Fruit fly (Drosophila melanogaster) whole organism, embryonic: ENCODE data around the gene Mgat3.
A peak's percentile ranks its signal among the peaks of the same experiment; 100 is the strongest.

ENCODE experiments used
- Bgb ChIP-seq: fragments of 200-800 bp; sonication (Bioruptor generic); IDR thresholded peaks from 2 replicates; pipeline ENCODE4 v1.3.6; 2022; ENCODE audit warnings: missing biosample characterization, missing genetic modification characterization; ENCODE audit not compliant: partially characterized antibody
- Bteb2 ChIP-seq: fragments of 200-800 bp; sonication (Bioruptor generic); optimal IDR thresholded peaks from 2 replicates; lab custom pipeline; 2016; ENCODE audit warnings: missing biosample characterization, missing genetic modification characterization
- CG10366 ChIP-seq: fragments of 200-800 bp; sonication (Bioruptor generic); IDR thresholded peaks from 2 replicates; pipeline ENCODE4 v1.3.6; 2022; ENCODE audit warnings: missing biosample characterization, missing genetic modification characterization
- CG11093 ChIP-seq: fragments of 200-800 bp; sonication (Bioruptor generic); IDR thresholded peaks from 3 replicates; pipeline ENCODE4 v1.3.6; 2022; ENCODE audit warnings: missing biosample characterization, missing genetic modification characterization
- CG1233 ChIP-seq: fragments of 200-800 bp; sonication (Bioruptor generic); optimal IDR thresholded peaks from 4 replicates; lab custom pipeline; 2018; ENCODE audit warnings: missing biosample characterization, mild to moderate bottlenecking, missing genetic modification characterization
- CG12769 ChIP-seq: fragments of 200-800 bp; sonication (Bioruptor generic); optimal IDR thresholded peaks from 2 replicates; lab custom pipeline; 2019; ENCODE audit warnings: missing biosample characterization, mild to moderate bottlenecking, missing genetic modification characterization, moderate library complexity
- CG13624 ChIP-seq: fragments of 200-800 bp; sonication (Bioruptor generic); optimal IDR thresholded peaks from 2 replicates; lab custom pipeline; 2016; ENCODE audit warnings: missing biosample characterization, missing genetic modification characterization
- CG14050 ChIP-seq: fragments of 200-800 bp; sonication (Bioruptor generic); IDR thresholded peaks from 3 replicates; pipeline ENCODE4 v1.3.6; 2022; ENCODE audit warnings: missing biosample characterization, missing genetic modification characterization
- CG1529 ChIP-seq: fragments of 200-800 bp; sonication (Bioruptor generic); optimal IDR thresholded peaks from 3 replicates; lab custom pipeline; 2018; ENCODE audit warnings: missing biosample characterization, missing genetic modification characterization
- CG15479 ChIP-seq: fragments of 200-800 bp; sonication (Bioruptor generic); optimal IDR thresholded peaks from 3 replicates; lab custom pipeline; 2019; ENCODE audit warnings: missing biosample characterization, mild to moderate bottlenecking, missing genetic modification characterization, moderate library complexity
- CG17186 ChIP-seq: fragments of 200-800 bp; sonication (Bioruptor generic); optimal IDR thresholded peaks from 3 replicates; lab custom pipeline; 2017; ENCODE audit warnings: missing biosample characterization, missing genetic modification reagents, missing genetic modification characterization
- CG18262 ChIP-seq: fragments of 200-800 bp; optimal IDR thresholded peaks from 3 replicates; lab custom pipeline; 2019; ENCODE audit warnings: missing biosample characterization, mild to moderate bottlenecking, missing genetic modification characterization, moderate library complexity
- CG34376 ChIP-seq: fragments of 200-800 bp; sonication (Bioruptor generic); optimal IDR thresholded peaks from 2 replicates; lab custom pipeline; 2018; ENCODE audit warnings: missing biosample characterization, mild to moderate bottlenecking, missing genetic modification characterization
- CG6813 ChIP-seq: fragments of 200-800 bp; sonication (Bioruptor generic); optimal IDR thresholded peaks from 2 replicates; lab custom pipeline; 2017; ENCODE audit warnings: missing biosample characterization, missing genetic modification characterization, mild to moderate bottlenecking, moderate library complexity, missing genetic modification reagents
- CG9215 ChIP-seq: fragments of 200-800 bp; sonication (Bioruptor generic); IDR thresholded peaks from 2 replicates; pipeline ENCODE4 v1.3.6; 2022; ENCODE audit warnings: missing biosample characterization, missing genetic modification characterization
- CG9817 ChIP-seq: fragments of 200-800 bp; sonication (Bioruptor generic); optimal IDR thresholded peaks from 2 replicates; lab custom pipeline; 2018; ENCODE audit warnings: missing biosample characterization, mild to moderate bottlenecking, missing genetic modification characterization, moderate library complexity
- Fer3 ChIP-seq: fragments of 200-800 bp; sonication (Bioruptor generic); optimal IDR thresholded peaks from 2 replicates; lab custom pipeline; 2018; ENCODE audit warnings: missing biosample characterization, mild to moderate bottlenecking, missing genetic modification characterization, moderate library complexity
- Kr ChIP-seq: fragments of 200-800 bp; sonication (Bioruptor generic); optimal IDR thresholded peaks from 2 replicates; lab custom pipeline; 2017; ENCODE audit warnings: missing biosample characterization, mild to moderate bottlenecking, missing genetic modification characterization
- MBD-R2 ChIP-seq: fragments of 200-800 bp; sonication (Bioruptor generic); IDR thresholded peaks from 2 replicates; pipeline ENCODE4 v1.3.6; 2022; ENCODE audit warnings: missing biosample characterization, missing genetic modification characterization
- Mad ChIP-seq: fragments of 200-800 bp; sonication (Bioruptor generic); optimal IDR thresholded peaks from 2 replicates; lab custom pipeline; 2016; ENCODE audit warnings: missing biosample characterization, missing genetic modification characterization
- NK7.1 ChIP-seq: fragments of 200-800 bp; sonication (Bioruptor generic); optimal IDR thresholded peaks from 3 replicates; lab custom pipeline; 2016; ENCODE audit warnings: missing biosample characterization, missing genetic modification characterization
- Xbp1 ChIP-seq: fragments of 200-800 bp; sonication (Bioruptor generic); optimal IDR thresholded peaks from 3 replicates; lab custom pipeline; 2016; ENCODE audit warnings: missing biosample characterization, mild to moderate bottlenecking, missing genetic modification characterization
- YL-1 ChIP-seq: fragments of 200-800 bp; sonication (Bioruptor generic); optimal IDR thresholded peaks from 3 replicates; lab custom pipeline; 2017; ENCODE audit warnings: missing biosample characterization, mild to moderate bottlenecking, missing genetic modification characterization
- ara ChIP-seq: fragments of 200-800 bp; sonication (Bioruptor generic); IDR thresholded peaks from 2 replicates; pipeline ENCODE4 v1.3.6; 2022; ENCODE audit warnings: missing biosample characterization, missing genetic modification characterization
- bigmax ChIP-seq: fragments of 200-800 bp; sonication (Bioruptor generic); optimal IDR thresholded peaks from 2 replicates; lab custom pipeline; 2018; ENCODE audit warnings: missing biosample characterization, mild to moderate bottlenecking, missing genetic modification characterization
- cad ChIP-seq: fragments of >200 bp; optimal IDR thresholded peaks from 2 replicates; lab custom pipeline; 2017; ENCODE audit warnings: missing biosample characterization, missing genetic modification characterization
- cas ChIP-seq: fragments of 200-800 bp; sonication (Bioruptor generic); IDR thresholded peaks from 2 replicates; pipeline ENCODE4 v1.3.6; 2022; ENCODE audit warnings: missing biosample characterization, missing genetic modification characterization
- dimm ChIP-seq: fragments of 200-800 bp; sonication (Bioruptor generic); IDR thresholded peaks from 2 replicates; pipeline ENCODE4 v1.3.6; 2022; ENCODE audit warnings: missing biosample characterization, missing genetic modification characterization
- fd64A ChIP-seq: fragments of 200-800 bp; sonication (Bioruptor generic); optimal IDR thresholded peaks from 3 replicates; lab custom pipeline; 2018; ENCODE audit warnings: missing biosample characterization, mild to moderate bottlenecking, missing genetic modification characterization
- gce ChIP-seq: fragments of 200-800 bp; sonication (Bioruptor generic); IDR thresholded peaks from 3 replicates; pipeline ENCODE4 v1.3.6; 2022; ENCODE audit warnings: missing biosample characterization, missing genetic modification characterization
- gt ChIP-seq: fragments of 200-800 bp; sonication (Bioruptor generic); IDR thresholded peaks from 2 replicates; pipeline ENCODE4 v1.3.6; 2022; ENCODE audit warnings: missing biosample characterization, missing genetic modification characterization
- jing ChIP-seq: fragments of 200-800 bp; sonication (Bioruptor generic); optimal IDR thresholded peaks from 2 replicates; lab custom pipeline; 2018; ENCODE audit warnings: missing biosample characterization, mild to moderate bottlenecking, missing genetic modification characterization
- kni ChIP-seq: fragments of 200-800 bp; sonication (Bioruptor generic); optimal IDR thresholded peaks from 3 replicates; lab custom pipeline; 2017; ENCODE audit warnings: mild to moderate bottlenecking, missing biosample characterization, missing genetic modification reagents, missing genetic modification characterization
- knrl ChIP-seq: fragments of 200-800 bp; sonication (Bioruptor generic); IDR thresholded peaks from 3 replicates; pipeline ENCODE4 v1.3.6; 2022; ENCODE audit warnings: missing biosample characterization, missing genetic modification characterization; ENCODE audit not compliant: partially characterized antibody
- lmd ChIP-seq: fragments of 200-800 bp; sonication (Bioruptor generic); IDR thresholded peaks from 2 replicates; pipeline ENCODE4 v1.3.6; 2022; ENCODE audit warnings: missing biosample characterization, missing genetic modification characterization
- nau ChIP-seq: fragments of 200-800 bp; sonication (Bioruptor generic); optimal IDR thresholded peaks from 3 replicates; lab custom pipeline; 2017; ENCODE audit warnings: missing biosample characterization, mild to moderate bottlenecking, missing genetic modification characterization, missing genetic modification reagents
- oc ChIP-seq: fragments of 200-800 bp; sonication (Bioruptor generic); optimal IDR thresholded peaks from 2 replicates; lab custom pipeline; 2018; ENCODE audit warnings: missing biosample characterization, mild to moderate bottlenecking, missing genetic modification characterization, moderate library complexity
- onecut ChIP-seq: fragments of 200-800 bp; sonication (Bioruptor generic); IDR thresholded peaks from 2 replicates; pipeline ENCODE4 v1.3.6; 2022; ENCODE audit warnings: missing biosample characterization, missing genetic modification characterization
- otp ChIP-seq: fragments of 200-800 bp; sonication (Bioruptor generic); IDR thresholded peaks from 3 replicates; pipeline ENCODE4, ENCODE4 v1.3.6; 2022; ENCODE audit warnings: missing biosample characterization, missing genetic modification characterization
- pzg ChIP-seq: fragments of 200-800 bp; sonication (Bioruptor generic); optimal IDR thresholded peaks from 3 replicates; lab custom pipeline; 2018; ENCODE audit warnings: missing biosample characterization, mild to moderate bottlenecking, missing genetic modification characterization, moderate library complexity
- ranshi ChIP-seq: fragments of 200-800 bp; sonication (Bioruptor generic); IDR thresholded peaks from 2 replicates; pipeline ENCODE4 v1.3.6; 2022; ENCODE audit warnings: missing biosample characterization, missing genetic modification characterization
- salm ChIP-seq: fragments of 200-800 bp; sonication (Bioruptor generic); optimal IDR thresholded peaks from 2 replicates; lab custom pipeline; 2018; ENCODE audit warnings: missing biosample characterization, mild to moderate bottlenecking, missing genetic modification characterization
- slp2 ChIP-seq: fragments of 200-800 bp; sonication (Bioruptor generic); optimal IDR thresholded peaks from 2 replicates; lab custom pipeline; 2016; ENCODE audit warnings: missing biosample characterization, missing genetic modification characterization
- tll ChIP-seq, 2 experiments: fragments of 200-800 bp in 1 of 2; fragments of >200 bp in 1 of 2; sonication (Bioruptor generic) in 1 of 2; optimal IDR thresholded peaks; 2 replicates each; lab custom pipeline; 2017 to 2019; ENCODE audit warnings: missing biosample characterization in 2 of 2, missing genetic modification characterization in 2 of 2, mild to moderate bottlenecking in 1 of 2, moderate library complexity in 1 of 2
- tna ChIP-seq: fragments of 200-800 bp; sonication (Bioruptor generic); IDR thresholded peaks from 2 replicates; pipeline ENCODE4 v1.3.6; 2022; ENCODE audit warnings: missing biosample characterization, missing genetic modification characterization; ENCODE audit not compliant: partially characterized antibody
- twi ChIP-seq: fragments of 200-800 bp; optimal IDR thresholded peaks from 2 replicates; lab custom pipeline; 2019; ENCODE audit warnings: missing biosample characterization, mild to moderate bottlenecking, missing genetic modification characterization, moderate library complexity
- zen ChIP-seq: fragments of 200-800 bp; sonication (Bioruptor generic); optimal IDR thresholded peaks from 3 replicates; lab custom pipeline; 2018; ENCODE audit warnings: missing biosample characterization, mild to moderate bottlenecking, missing genetic modification characterization, moderate library complexity

The Mgat3 gene

DNA sequence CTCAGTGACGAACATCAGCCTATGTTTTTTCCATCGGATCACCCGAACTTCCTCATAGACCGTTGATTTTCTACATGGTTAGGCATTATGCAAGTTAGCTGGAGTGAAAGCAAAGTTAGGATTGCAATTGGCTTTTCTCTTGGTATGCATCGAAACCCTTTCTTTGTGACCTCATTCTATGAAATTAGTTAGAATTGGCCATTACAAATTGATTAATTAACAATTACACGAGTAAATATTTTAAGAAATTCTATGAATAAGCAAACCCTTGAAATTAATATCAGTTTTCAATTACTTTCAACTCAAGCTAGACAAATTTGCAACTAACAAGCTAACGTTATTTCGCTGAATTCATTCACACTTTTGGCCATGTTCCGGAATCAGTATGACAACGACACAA lies 49.3 kb upstream of the Mgat3 start, which contains the start of gene Prosalpha6T:
Prosalpha6T (plus strand) TSS at position 301 of the 400 bp plus-strand sequence.
- TF ChIP-seq oc (tag; lab: Kevin White, UChicago) (no peak), CG9817 (tag; lab: Kevin White, UChicago) (no peak), bigmax (GFP tag; lab: Kevin White, UChicago) (no peak), CG9215 (GFP tag; lab: Robert Waterston, UW) (no peak), knrl (GFP tag; lab: Robert Waterston, UW) (no peak), ara (GFP tag; lab: Robert Waterston, UW) (no peak), pzg (GFP tag; lab: Kevin White, UChicago) (no peak), CG1233 (no peak), Xbp1 (GFP tag; lab: Kevin White, UChicago) (no peak), tna (GFP tag; lab: Robert Waterston, UW) (no peak), dimm (GFP tag; lab: Robert Waterston, UW) (no peak), otp (GFP tag; lab: Robert Waterston, UW) (no peak), CG1529 (GFP tag; lab: Kevin White, UChicago) (no peak), CG18262 (tag; lab: Kevin White, UChicago) (no peak), nau (no peak), fd64A (GFP tag; lab: Kevin White, UChicago) (no peak), cas (GFP tag; lab: Robert Waterston, UW) (no peak), salm (tag; lab: Kevin White, UChicago) (no peak), CG13624 (no peak)

DNA sequence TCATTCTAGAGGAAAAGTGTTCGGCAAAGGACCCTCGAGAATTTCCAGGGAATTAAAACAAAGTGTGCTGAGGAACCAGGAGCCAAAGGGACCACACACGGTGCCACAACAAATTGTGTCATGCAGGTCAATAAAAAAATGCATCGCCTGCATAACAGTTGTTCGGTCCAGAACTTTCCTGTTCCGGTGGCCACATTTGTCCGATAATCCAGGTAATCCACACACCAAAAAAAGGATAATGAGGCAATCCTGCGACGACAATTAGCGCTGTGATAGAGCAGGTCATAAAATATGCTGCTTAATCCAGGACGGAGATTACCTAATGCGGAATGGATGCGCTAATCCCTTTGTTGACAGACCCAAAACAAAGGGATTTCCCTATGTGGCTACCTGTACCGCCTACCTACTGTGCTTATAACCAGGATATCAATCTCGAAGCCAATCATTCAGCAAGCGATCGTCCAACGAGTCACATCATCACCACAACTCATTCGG lies 47.0 kb upstream of the Mgat3 start, which contains the start of gene CG16815:
CG16815 (plus strand) TSS at position 445 of the 495 bp plus-strand sequence.
- TF ChIP-seq gt (GFP tag; lab: Robert Waterston, UW) (peak; percentile 21; the same call in 1 of the 2 replicates), twi (tag; lab: Kevin White, UChicago) (peak; percentile 59), slp2 (no peak), Kr (GFP tag; lab: Kevin White, UChicago) (peak; percentile 77), CG15479 (GFP tag; lab: Kevin White, UChicago) (peak; percentile 100), CG34376 (GFP tag; lab: Kevin White, UChicago) (no peak), tll (GFP tag; optimal IDR thresholded peaks at IDR 0.05; lab: Kevin White, UChicago) (peak in 1 of 2 experiments; percentile 87), MBD-R2 (GFP tag; lab: Robert Waterston, UW) (no peak), cad (GFP tag; lab: Kevin White, UChicago) (peak; percentile 91), gce (no peak), Mad (no peak), CG10366 (GFP tag; lab: Robert Waterston, UW) (no peak), zen (tag; lab: Kevin White, UChicago) (peak; percentile 95)

DNA sequence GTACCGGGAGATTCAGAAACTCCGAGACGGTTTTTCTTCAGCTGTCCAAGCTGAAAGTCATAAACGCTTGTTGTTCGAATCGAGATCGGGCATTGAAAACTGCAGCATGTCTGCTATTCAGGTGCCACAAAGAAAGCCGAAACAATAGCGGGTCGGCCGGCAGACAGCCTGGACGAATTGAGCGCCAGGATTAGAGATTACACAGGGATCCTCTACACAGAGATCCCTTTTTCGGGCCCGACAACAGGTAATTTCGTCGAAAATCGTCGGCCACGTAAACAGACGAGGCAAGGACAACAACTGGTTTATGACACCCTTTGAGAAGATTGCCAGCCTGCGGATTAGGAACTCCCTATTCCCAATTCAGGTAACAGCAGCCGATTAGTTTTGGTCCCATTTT lies 44.8 kb upstream of the Mgat3 start, which contains the start of gene CG16813:
CG16813 (plus strand) TSS at position 288 of the 400 bp plus-strand sequence.
- peak in 1 of 2 experiments; percentile 97 for TF ChIP-seq tll (GFP tag; optimal IDR thresholded peaks at IDR 0.05; lab: Kevin White, UChicago)
- TF ChIP-seq YL-1 (GFP tag; lab: Kevin White, UChicago) = no peak
- TF ChIP-seq Bgb (GFP tag; lab: Robert Waterston, UW) = no peak
- peak; percentile 45 for TF ChIP-seq twi (tag; lab: Kevin White, UChicago)
- peak; percentile 92 for TF ChIP-seq CG15479 (GFP tag; lab: Kevin White, UChicago)
- no peak for TF ChIP-seq Fer3 (tag; lab: Kevin White, UChicago)
- peak; percentile 56 for TF ChIP-seq kni (GFP tag; lab: Kevin White, UChicago)
- peak; percentile 90 for TF ChIP-seq cad (GFP tag; lab: Kevin White, UChicago)
- TF ChIP-seq jing (GFP tag; lab: Kevin White, UChicago) = no peak
- TF ChIP-seq ranshi (GFP tag; lab: Robert Waterston, UW) = no peak
- TF ChIP-seq CG17186 (GFP tag; lab: Kevin White, UChicago) = no peak
- TF ChIP-seq Bteb2 = no peak
- no peak for TF ChIP-seq CG12769 (tag; lab: Kevin White, UChicago)
- TF ChIP-seq pzg (GFP tag; lab: Kevin White, UChicago) = no peak
- peak; percentile 30 for TF ChIP-seq Kr (GFP tag; lab: Kevin White, UChicago)
- TF ChIP-seq CG14050 = no peak
- peak; percentile 26 for TF ChIP-seq oc (tag; lab: Kevin White, UChicago)
- no peak for TF ChIP-seq CG6813 (GFP tag; lab: Kevin White, UChicago)
- TF ChIP-seq lmd (GFP tag; lab: Robert Waterston, UW) = no peak
- no peak for TF ChIP-seq NK7.1 (GFP tag; lab: Kevin White, UChicago)
- no peak for TF ChIP-seq onecut (GFP tag; lab: Robert Waterston, UW)
- TF ChIP-seq CG11093 = no peak
